Fruit fly (Drosophila melanogaster): ENCODE data around the gene CG5863.

The CG5863 gene

DNA sequence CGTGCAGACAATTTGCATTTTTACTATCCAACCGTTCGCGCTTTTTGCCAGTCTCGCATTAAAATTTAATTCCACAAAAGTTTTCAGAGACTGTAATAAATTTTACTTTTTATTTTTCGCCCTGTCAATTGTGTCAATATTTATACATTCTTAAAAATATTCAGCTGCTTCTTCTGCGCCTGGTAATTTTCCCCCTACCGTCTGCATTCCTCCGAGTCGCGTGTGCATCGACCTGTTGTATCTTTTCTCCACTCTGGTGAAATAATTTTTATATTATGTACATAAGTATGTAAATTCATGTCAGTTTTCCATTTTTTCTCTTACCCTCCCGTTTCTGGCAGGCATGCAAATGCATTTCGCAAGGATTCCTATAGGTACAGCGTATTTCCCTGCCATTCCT lies 7.7 kb upstream of the CG5863 start, which contains the start of gene CG34279:
Gene CG34279, minus strand, starts transcription at position 101 of the 400 bp plus-strand sequence.
- TF ChIP-seq CG8478 (optimal IDR thresholded peaks at IDR 0.05) (no peak), CTCF (optimal IDR thresholded peaks at IDR 0.05) (no peak)

- no peak for TF ChIP-seq CG8478 (optimal IDR thresholded peaks at IDR 0.05)
- TF ChIP-seq CTCF (optimal IDR thresholded peaks at IDR 0.05) = no peak
Measured at dm6 chr3R:17403618-17404017, 7.3 kb upstream of the CG5863 start, which contains the start of gene CG34280. Gene CG34280, minus strand, starts transcription at chr3R:17403718.

dm6 chr3R:17404155-17404554 lies 6.8 kb upstream of the CG5863 start:
- TF ChIP-seq CTCF (optimal IDR thresholded peaks at IDR 0.05) (no peak), CG8478 (optimal IDR thresholded peaks at IDR 0.05) (no peak)

DNA sequence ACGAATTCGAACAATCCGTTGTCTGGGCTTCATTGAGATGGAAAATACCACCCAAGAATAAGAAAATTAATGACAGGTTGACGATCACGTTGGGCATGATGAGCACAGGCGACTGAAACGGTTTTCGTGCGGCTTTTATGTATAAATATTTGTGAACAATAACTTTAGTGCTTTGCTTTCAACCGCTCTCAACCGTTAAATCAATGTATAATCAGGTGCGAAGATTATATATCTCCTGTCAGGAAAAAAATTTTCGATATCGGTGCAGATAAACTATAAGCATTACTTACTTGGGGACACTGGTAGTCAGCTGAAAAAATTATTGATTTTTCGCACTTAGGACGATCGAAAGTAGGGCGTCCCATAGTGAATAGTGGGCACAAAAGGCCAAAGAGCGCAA lies 5.9 kb upstream of the CG5863 start, which contains the start of gene CG42823:
Gene CG42823, minus strand, starts transcription at position 101 of the 400 bp plus-strand sequence.
- TF ChIP-seq CG8478 (optimal IDR thresholded peaks at IDR 0.05) (no peak), CTCF (optimal IDR thresholded peaks at IDR 0.05) (no peak)

DNA sequence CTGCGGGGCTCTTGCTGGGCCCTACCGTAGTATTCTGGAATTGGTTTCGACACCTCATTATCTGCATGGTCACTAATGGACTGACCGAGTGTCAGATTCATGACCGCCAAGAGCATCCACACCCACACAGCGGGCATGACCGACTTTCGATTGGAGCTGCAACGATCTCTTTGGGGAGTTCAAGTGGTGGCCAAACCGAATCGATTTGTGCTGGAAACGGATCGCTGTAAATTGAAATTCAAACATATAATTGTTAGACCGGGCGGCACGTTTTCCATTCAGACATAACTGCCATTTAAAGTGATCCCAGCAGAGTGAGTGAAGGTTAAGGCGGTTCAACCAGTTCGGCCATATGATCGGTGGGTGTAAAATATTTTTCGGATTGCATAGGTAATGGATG lies 4.5 kb upstream of the CG5863 start, which contains the start of the genes CG42824 and CG42798:
Gene CG42824, minus strand, starts transcription at position 101 of the 400 bp plus-strand sequence.
Gene CG42798, plus strand, starts transcription at position 268 of the 400 bp plus-strand sequence.
- no peak for TF ChIP-seq CG8478 (optimal IDR thresholded peaks at IDR 0.05)
- TF ChIP-seq CTCF (optimal IDR thresholded peaks at IDR 0.05) = no peak

dm6 chr3R:17407576-17407975 lies 3.3 kb upstream of the CG5863 start, which contains the start of gene CG17283:
Gene CG17283, plus strand, starts transcription at chr3R:17407876.
- no peak for TF ChIP-seq CG8478 (optimal IDR thresholded peaks at IDR 0.05)
- no peak for TF ChIP-seq CTCF (optimal IDR thresholded peaks at IDR 0.05)

DNA sequence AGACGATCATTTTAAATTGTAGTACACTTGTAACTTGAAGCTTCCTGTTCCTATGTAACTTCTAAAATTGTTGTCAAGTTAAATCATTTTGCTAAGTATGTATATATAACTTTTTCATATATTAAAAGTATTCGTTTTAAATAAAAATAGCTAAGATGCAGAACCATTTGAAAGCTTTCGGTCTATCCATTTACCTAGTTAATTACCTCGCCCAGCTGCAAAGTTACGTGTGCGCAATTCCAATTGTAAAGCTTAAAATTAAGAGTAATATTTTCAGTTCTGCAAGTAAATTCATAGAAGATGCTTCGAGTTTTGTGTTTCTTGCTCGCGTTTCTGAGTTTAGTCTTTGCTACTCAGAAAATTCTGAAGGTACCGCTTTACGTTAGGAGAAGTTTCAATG lies 1.6 kb upstream of the CG5863 start, which contains the start of gene CG5860:
Gene CG5860, plus strand, starts transcription at position 301 of the 400 bp plus-strand sequence.
- TF ChIP-seq CTCF (optimal IDR thresholded peaks at IDR 0.05) (no peak), CG8478 (optimal IDR thresholded peaks at IDR 0.05) (no peak)

- TF ChIP-seq CG8478 (optimal IDR thresholded peaks at IDR 0.05) (no peak), CTCF (optimal IDR thresholded peaks at IDR 0.05) (no peak)
Measured at dm6 chr3R:17412458-17413127, 1.7 kb downstream of the CG5863 start, which contains the start of gene CG42821. Gene CG42821, plus strand, starts transcription at chr3R:17413077.

- TF ChIP-seq CG8478 (optimal IDR thresholded peaks at IDR 0.05) (no peak), CTCF (optimal IDR thresholded peaks at IDR 0.05) (no peak)
Measured at dm6 chr3R:17413601-17414000, 2.7 kb downstream of the CG5863 start, which contains the start of gene CG42822. Gene CG42822, plus strand, starts transcription at chr3R:17413901.

DNA sequence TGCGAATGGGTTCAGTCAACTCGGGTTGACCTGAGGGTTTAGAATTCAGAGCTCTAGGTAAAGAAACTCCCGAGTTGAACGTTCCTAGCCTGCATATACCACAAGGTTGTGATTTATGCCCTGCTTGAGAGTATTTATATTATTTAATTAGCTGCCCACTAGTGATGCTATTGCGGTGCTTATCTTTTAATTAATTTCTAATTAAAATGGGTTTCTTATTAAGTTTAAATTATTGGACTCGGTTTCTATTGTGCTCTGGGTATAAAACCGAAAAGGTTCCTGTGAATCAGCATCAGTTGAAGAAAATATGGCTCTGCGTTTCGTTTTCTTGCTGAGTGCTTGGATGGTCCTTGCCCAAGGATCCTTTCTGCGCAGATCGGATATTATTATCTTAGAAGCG lies 4.5 kb downstream of the CG5863 start, which contains the start of gene CG5866:
Gene CG5866, plus strand, starts transcription at position 301 of the 400 bp plus-strand sequence.
- TF ChIP-seq CG8478 (optimal IDR thresholded peaks at IDR 0.05) (no peak), CTCF (optimal IDR thresholded peaks at IDR 0.05) (no peak)

DNA sequence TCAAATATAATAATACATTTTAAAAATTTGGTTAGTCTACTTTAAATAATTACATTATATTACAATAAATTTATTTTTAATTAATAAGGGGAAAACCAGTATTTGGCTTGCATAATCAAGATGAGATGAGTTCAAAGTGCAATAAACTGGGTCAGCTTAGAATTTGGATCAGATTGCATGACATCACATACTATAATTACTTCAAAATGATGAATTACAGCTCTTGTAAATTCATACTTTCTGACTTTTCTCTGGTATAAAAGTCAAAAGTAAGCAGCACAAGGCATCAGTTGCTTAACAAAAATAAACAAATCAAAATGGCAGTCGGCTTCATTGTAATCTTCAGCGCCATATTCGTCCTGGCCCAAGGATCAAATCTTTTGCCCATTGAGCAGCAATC lies 6.3 kb downstream of the CG5863 start, which contains the start of gene CG33333:
Gene CG33333, plus strand, starts transcription at position 301 of the 400 bp plus-strand sequence.
- TF ChIP-seq CTCF (optimal IDR thresholded peaks at IDR 0.05) (no peak), CG8478 (optimal IDR thresholded peaks at IDR 0.05) (no peak)

dm6 chr3R:17418459-17418858 lies 7.6 kb downstream of the CG5863 start, which contains the start of gene CG42834:
Gene CG42834, plus strand, starts transcription at chr3R:17418759.
- TF ChIP-seq CG8478 (optimal IDR thresholded peaks at IDR 0.05) (no peak), CTCF (optimal IDR thresholded peaks at IDR 0.05) (no peak)

dm6 chr3R:17420338-17420737 lies 9.4 kb downstream of the CG5863 start, which contains the start of gene CG42835:
Gene CG42835, plus strand, starts transcription at chr3R:17420638.
- TF ChIP-seq CTCF (optimal IDR thresholded peaks at IDR 0.05) = no peak
- TF ChIP-seq CG8478 (optimal IDR thresholded peaks at IDR 0.05) = no peak

DNA sequence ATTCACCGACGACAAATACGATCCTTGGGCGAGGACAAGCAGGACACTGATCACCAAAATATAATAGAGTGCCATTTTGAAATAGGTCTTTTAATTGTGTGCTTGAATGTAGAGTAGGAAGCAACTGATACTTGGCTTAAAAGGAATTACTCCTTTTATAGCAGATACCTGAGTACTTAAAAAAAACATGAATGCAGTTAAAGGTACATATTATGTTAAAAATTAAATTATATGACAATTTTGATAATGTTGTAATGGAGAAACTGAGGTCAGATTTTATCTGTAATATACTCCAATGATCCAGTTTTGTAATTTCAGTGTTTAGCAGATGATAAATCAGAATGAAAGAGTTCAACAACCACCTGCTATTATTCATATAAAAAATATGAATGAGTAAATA lies 11.2 kb downstream of the CG5863 start, which contains the start of gene CG14332:
Gene CG14332, minus strand, starts transcription at position 101 of the 400 bp plus-strand sequence.
- TF ChIP-seq CG8478 (optimal IDR thresholded peaks at IDR 0.05) = no peak
- TF ChIP-seq CTCF (optimal IDR thresholded peaks at IDR 0.05) = no peak

DNA sequence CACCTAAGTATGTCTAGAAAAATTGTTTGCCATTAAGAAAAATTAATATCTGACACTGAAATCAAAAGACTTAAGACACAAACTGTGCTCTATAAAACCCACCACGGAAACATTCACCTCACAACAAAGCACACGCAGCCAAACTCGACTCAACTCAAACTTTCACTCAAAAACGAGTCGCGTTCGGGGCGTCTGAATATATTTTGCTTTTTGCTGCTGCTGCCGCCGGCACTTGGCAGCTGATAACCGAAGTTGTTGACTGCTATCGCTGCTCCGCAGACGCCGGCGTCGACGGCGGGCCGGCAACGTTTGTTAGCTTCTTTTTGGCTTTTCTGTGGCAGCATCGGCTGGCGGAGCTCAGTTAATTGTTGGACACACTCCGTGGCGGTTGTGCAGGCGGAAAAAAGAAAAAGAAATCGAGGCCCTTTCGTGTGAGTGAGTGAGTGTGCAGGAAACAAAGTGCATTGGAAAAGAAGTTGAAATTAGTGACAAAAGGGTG lies 14.6 kb downstream of the CG5863 start, which contains the start of gene cysu:
Gene cysu, plus strand, starts transcription at position 352 of the 499 bp plus-strand sequence.
- TF ChIP-seq CG8478 (optimal IDR thresholded peaks at IDR 0.05) (no peak), CTCF (optimal IDR thresholded peaks at IDR 0.05) (no peak)

Measured in S2 (cell line).